Fruit fly (Drosophila melanogaster) whole organism, embryonic: ENCODE results near the gene sqh.

Source experiments
- Abd-B ChIP-seq: fragments of 200-800 bp; sonication (Bioruptor generic); optimal IDR thresholded peaks from 2 replicates; lab custom pipeline; 2018; ENCODE audit warnings: missing biosample characterization, mild to moderate bottlenecking, missing genetic modification characterization, moderate library complexity
- Blimp-1 ChIP-seq: fragments of 200-800 bp; sonication (Bioruptor generic); optimal IDR thresholded peaks from 3 replicates; lab custom pipeline; 2018; ENCODE audit warnings: missing biosample characterization, missing genetic modification characterization, mild to moderate bottlenecking, moderate library complexity, missing genetic modification reagents
- BtbVII ChIP-seq: fragments of 200-800 bp; sonication (Bioruptor generic); optimal IDR thresholded peaks from 3 replicates; lab custom pipeline; 2017; ENCODE audit warnings: missing biosample characterization, mild to moderate bottlenecking, missing genetic modification characterization
- CG10366 ChIP-seq: fragments of 200-800 bp; sonication (Bioruptor generic); IDR thresholded peaks from 2 replicates; pipeline ENCODE4 v1.3.6; 2022; ENCODE audit warnings: missing biosample characterization, missing genetic modification characterization
- CG10543 ChIP-seq: fragments of 200-800 bp; sonication (Bioruptor generic); optimal IDR thresholded peaks from 3 replicates; lab custom pipeline; 2017; ENCODE audit warnings: missing biosample characterization, mild to moderate bottlenecking, missing genetic modification characterization, moderate library complexity
- CG11456 ChIP-seq: fragments of 200-800 bp; sonication (Bioruptor generic); IDR thresholded peaks from 3 replicates; pipeline ENCODE4 v1.3.6; 2022; ENCODE audit warnings: missing biosample characterization, missing genetic modification characterization
- CG12104 ChIP-seq: fragments of 200-800 bp; sonication (Bioruptor generic); optimal IDR thresholded peaks from 3 replicates; lab custom pipeline; 2016; ENCODE audit warnings: missing biosample characterization, missing genetic modification characterization
- CG12219 ChIP-seq: fragments of 200-800 bp; sonication (Bioruptor generic); optimal IDR thresholded peaks from 3 replicates; lab custom pipeline; 2018; ENCODE audit warnings: missing biosample characterization, mild to moderate bottlenecking, missing genetic modification characterization
- CG12744 ChIP-seq: fragments of 200-800 bp; sonication (Bioruptor generic); optimal IDR thresholded peaks from 2 replicates; lab custom pipeline; 2016; ENCODE audit warnings: missing biosample characterization, missing genetic modification characterization
- CG12769 ChIP-seq: fragments of 200-800 bp; sonication (Bioruptor generic); optimal IDR thresholded peaks from 2 replicates; lab custom pipeline; 2019; ENCODE audit warnings: missing biosample characterization, mild to moderate bottlenecking, missing genetic modification characterization, moderate library complexity
- CG13296 ChIP-seq: fragments of 200-800 bp; sonication (Bioruptor generic); optimal IDR thresholded peaks from 3 replicates; lab custom pipeline; 2018; ENCODE audit warnings: missing biosample characterization, mild to moderate bottlenecking, missing genetic modification characterization
- CG15269 ChIP-seq: fragments of 200-800 bp; sonication (Bioruptor generic); optimal IDR thresholded peaks from 2 replicates; lab custom pipeline; 2018; ENCODE audit warnings: missing biosample characterization, mild to moderate bottlenecking, missing genetic modification characterization, moderate library complexity
- CG2889 ChIP-seq: fragments of 200-800 bp; sonication (Bioruptor generic); IDR thresholded peaks from 3 replicates; pipeline ENCODE4 v1.3.6; 2022; ENCODE audit warnings: missing biosample characterization, missing genetic modification characterization
- CG31365 ChIP-seq: fragments of 200-800 bp; sonication (Bioruptor generic); optimal IDR thresholded peaks from 2 replicates; lab custom pipeline; 2018; ENCODE audit warnings: missing biosample characterization, mild to moderate bottlenecking, missing genetic modification characterization
- CG3838 ChIP-seq: fragments of 200-800 bp; sonication (Bioruptor generic); optimal IDR thresholded peaks from 3 replicates; lab custom pipeline; 2016; ENCODE audit warnings: missing biosample characterization, missing genetic modification characterization
- CG43689 ChIP-seq: fragments of 200-800 bp; sonication (Bioruptor generic); IDR thresholded peaks from 2 replicates; pipeline ENCODE4 v1.3.6; 2022; ENCODE audit warnings: missing biosample characterization, missing genetic modification characterization
- CG4730 ChIP-seq: fragments of 200-800 bp; sonication (Bioruptor generic); IDR thresholded peaks from 2 replicates; pipeline ENCODE4 v1.3.6; 2022; ENCODE audit warnings: missing biosample characterization, missing genetic modification characterization
- CG4820 ChIP-seq: fragments of 200-800 bp; sonication (Bioruptor generic); optimal IDR thresholded peaks from 3 replicates; lab custom pipeline; 2016; ENCODE audit warnings: missing biosample characterization, missing genetic modification characterization
- CG7745 ChIP-seq: fragments of 200-800 bp; sonication (Bioruptor generic); optimal IDR thresholded peaks from 2 replicates; lab custom pipeline; 2018; ENCODE audit warnings: missing biosample characterization, mild to moderate bottlenecking, missing genetic modification characterization, moderate library complexity
- CG7928 ChIP-seq: fragments of 200-800 bp; sonication (Bioruptor generic); optimal IDR thresholded peaks from 2 replicates; lab custom pipeline; 2017; ENCODE audit warnings: missing biosample characterization, mild to moderate bottlenecking, missing genetic modification characterization
- CG8765 ChIP-seq: fragments of 200-800 bp; sonication (Bioruptor generic); IDR thresholded peaks from 2 replicates; pipeline ENCODE4 v1.3.6; 2022; ENCODE audit warnings: missing biosample characterization, missing genetic modification characterization
- Camta ChIP-seq: fragments of 200-800 bp; sonication (Bioruptor generic); optimal IDR thresholded peaks from 2 replicates; lab custom pipeline; 2016; ENCODE audit warnings: missing biosample characterization, missing genetic modification characterization
- CoRest ChIP-seq: fragments of 200-800 bp; sonication (Bioruptor generic); optimal IDR thresholded peaks from 3 replicates; lab custom pipeline; 2018; ENCODE audit warnings: missing biosample characterization, mild to moderate bottlenecking, missing genetic modification characterization, moderate library complexity
- Dip2 ChIP-seq: fragments of 200-800 bp; sonication (Bioruptor generic); IDR thresholded peaks from 2 replicates; pipeline ENCODE4 v1.3.6; 2022; ENCODE audit warnings: missing biosample characterization, missing genetic modification characterization
- E2f2 ChIP-seq: fragments of 200-800 bp; sonication (Bioruptor generic); IDR thresholded peaks from 2 replicates; pipeline ENCODE4 v1.3.6; 2022; ENCODE audit warnings: missing biosample characterization, missing genetic modification characterization
- Eip74EF ChIP-seq, 2 experiments: fragments of 200-800 bp in 1 of 2; fragments of >200 bp in 1 of 2; sonication (Bioruptor generic) in 1 of 2; optimal IDR thresholded peaks; 2 replicates each; lab custom pipeline; 2017 to 2019; ENCODE audit warnings: missing biosample characterization in 2 of 2, missing genetic modification characterization in 2 of 2, mild to moderate bottlenecking in 1 of 2, moderate library complexity in 1 of 2
- Fer2 ChIP-seq: fragments of 200-800 bp; sonication (Bioruptor generic); optimal IDR thresholded peaks from 2 replicates; lab custom pipeline; 2018; ENCODE audit warnings: missing biosample characterization, mild to moderate bottlenecking, missing genetic modification characterization, moderate library complexity
- Gsc ChIP-seq: fragments of 200-800 bp; sonication (Bioruptor generic); IDR thresholded peaks from 2 replicates; pipeline ENCODE4 v1.3.6; 2022; ENCODE audit warnings: missing biosample characterization, missing genetic modification characterization
- Lim3 ChIP-seq: fragments of 200-800 bp; sonication (Bioruptor generic); IDR thresholded peaks from 2 replicates; pipeline ENCODE4 v1.3.6; 2022; ENCODE audit warnings: missing biosample characterization, missing genetic modification characterization
- NFAT ChIP-seq: fragments of 200-800 bp; sonication (Bioruptor generic); IDR thresholded peaks from 2 replicates; pipeline ENCODE4 v1.3.6; 2022; ENCODE audit warnings: missing biosample characterization, missing genetic modification characterization
- Nf-YB ChIP-seq: fragments of 200-800 bp; sonication (Bioruptor generic); optimal IDR thresholded peaks from 3 replicates; lab custom pipeline; 2019; ENCODE audit warnings: missing biosample characterization, mild to moderate bottlenecking, missing genetic modification characterization, moderate library complexity
- Ravus ChIP-seq: fragments of 200-800 bp; sonication (Bioruptor generic); IDR thresholded peaks from 2 replicates; pipeline ENCODE4 v1.3.6; 2022; ENCODE audit warnings: missing biosample characterization, missing genetic modification characterization
- amos ChIP-seq: fragments of 200-800 bp; sonication (Bioruptor generic); IDR thresholded peaks from 2 replicates; pipeline ENCODE4 v1.3.6; 2022; ENCODE audit warnings: missing biosample characterization, missing genetic modification characterization; ENCODE audit not compliant: partially characterized antibody
- ap ChIP-seq: fragments of 200-800 bp; sonication (Bioruptor generic); IDR thresholded peaks from 2 replicates; pipeline ENCODE4 v1.3.6; 2022; ENCODE audit warnings: missing biosample characterization, missing genetic modification characterization
- bab2 ChIP-seq: fragments of 200-800 bp; sonication (Bioruptor generic); optimal IDR thresholded peaks from 2 replicates; lab custom pipeline; 2016; ENCODE audit warnings: missing biosample characterization, missing genetic modification characterization
- br ChIP-seq: fragments of >200 bp; optimal IDR thresholded peaks from 2 replicates; lab custom pipeline; 2017
- cato ChIP-seq: fragments of 200-800 bp; sonication (Bioruptor generic); optimal IDR thresholded peaks from 2 replicates; lab custom pipeline; 2016; ENCODE audit warnings: missing biosample characterization, missing genetic modification characterization, borderline replicate concordance
- chif ChIP-seq, 2 experiments: fragments of 200-800 bp; sonication (Bioruptor generic); optimal IDR thresholded peaks; 3 replicates each; lab custom pipeline; 2016; ENCODE audit warnings: missing biosample characterization in 2 of 2, missing genetic modification characterization in 2 of 2
- corto ChIP-seq: fragments of 200-800 bp; sonication (Bioruptor generic); optimal IDR thresholded peaks from 2 replicates; lab custom pipeline; 2016; ENCODE audit warnings: missing biosample characterization, mild to moderate bottlenecking, missing genetic modification characterization, moderate library complexity
- cwo ChIP-seq: fragments of 200-800 bp; sonication (Bioruptor generic); optimal IDR thresholded peaks from 3 replicates; lab custom pipeline; 2017; ENCODE audit warnings: missing biosample characterization, missing genetic modification characterization, mild to moderate bottlenecking, moderate library complexity, missing genetic modification reagents
- dmrt99B ChIP-seq: fragments of 200-800 bp; sonication (Bioruptor generic); optimal IDR thresholded peaks from 2 replicates; lab custom pipeline; 2018; ENCODE audit warnings: missing biosample characterization, mild to moderate bottlenecking, missing genetic modification characterization, moderate library complexity
- ewg ChIP-seq: fragments of 200-800 bp; sonication (Bioruptor generic); optimal IDR thresholded peaks from 3 replicates; lab custom pipeline; 2017; ENCODE audit warnings: mild to moderate bottlenecking, missing biosample characterization, missing genetic modification reagents, missing genetic modification characterization
- grn ChIP-seq: fragments of 200-800 bp; sonication (Bioruptor generic); optimal IDR thresholded peaks from 3 replicates; lab custom pipeline; 2017; ENCODE audit warnings: missing biosample characterization, missing genetic modification characterization
- jing ChIP-seq: fragments of 200-800 bp; sonication (Bioruptor generic); optimal IDR thresholded peaks from 2 replicates; lab custom pipeline; 2018; ENCODE audit warnings: missing biosample characterization, mild to moderate bottlenecking, missing genetic modification characterization
- lab ChIP-seq: fragments of 200-800 bp; sonication (Bioruptor generic); optimal IDR thresholded peaks from 3 replicates; lab custom pipeline; 2017; ENCODE audit warnings: missing biosample characterization, missing genetic modification characterization, mild to moderate bottlenecking, moderate library complexity, missing genetic modification reagents
- nau ChIP-seq: fragments of 200-800 bp; sonication (Bioruptor generic); optimal IDR thresholded peaks from 3 replicates; lab custom pipeline; 2017; ENCODE audit warnings: missing biosample characterization, mild to moderate bottlenecking, missing genetic modification characterization, missing genetic modification reagents
- otp ChIP-seq: fragments of 200-800 bp; sonication (Bioruptor generic); IDR thresholded peaks from 3 replicates; pipeline ENCODE4, ENCODE4 v1.3.6; 2022; ENCODE audit warnings: missing biosample characterization, missing genetic modification characterization
- so ChIP-seq: fragments of 200-800 bp; sonication (Bioruptor generic); IDR thresholded peaks from 3 replicates; pipeline ENCODE4 v1.3.6; 2022; ENCODE audit warnings: missing biosample characterization, missing genetic modification characterization
- tna ChIP-seq: fragments of 200-800 bp; sonication (Bioruptor generic); IDR thresholded peaks from 2 replicates; pipeline ENCODE4 v1.3.6; 2022; ENCODE audit warnings: missing biosample characterization, missing genetic modification characterization; ENCODE audit not compliant: partially characterized antibody
- zen2 ChIP-seq: fragments of 200-800 bp; sonication (Bioruptor generic); IDR thresholded peaks from 3 replicates; pipeline ENCODE4 v1.3.6; 2022; ENCODE audit warnings: missing biosample characterization, missing genetic modification characterization; ENCODE audit not compliant: partially characterized antibody
- zfh2 ChIP-seq: fragments of 200-800 bp; sonication (Bioruptor generic); optimal IDR thresholded peaks from 2 replicates; lab custom pipeline; 2016; ENCODE audit warnings: missing biosample characterization, missing genetic modification characterization

sqh gene

DNA sequence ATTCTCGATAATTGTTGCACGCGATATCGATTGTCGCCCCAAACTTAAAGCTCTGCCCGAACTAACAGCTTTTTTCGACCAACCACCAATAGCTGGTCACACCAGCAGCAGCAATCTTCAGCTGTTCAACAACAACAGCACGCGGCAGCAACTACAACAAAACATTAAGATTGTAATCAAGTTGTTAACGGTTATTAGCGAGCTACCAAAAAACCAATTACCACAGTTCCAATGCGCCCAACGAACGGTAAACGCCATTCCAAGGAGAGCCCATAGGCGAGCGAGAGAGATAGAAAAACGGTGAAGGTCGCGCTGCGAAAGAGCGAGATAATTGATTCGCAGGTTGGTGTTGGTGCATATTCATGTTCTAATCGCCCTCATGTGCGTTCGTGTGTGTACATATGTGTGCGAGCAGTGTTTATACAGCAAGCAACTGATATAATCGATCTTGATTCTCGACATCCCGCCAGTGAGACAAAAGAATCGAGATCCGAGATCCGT lies 5.0 kb downstream of the sqh start, which contains the start of gene Efr (continued):
- TF ChIP-seq CG11456 (GFP tag; lab: Robert Waterston, UW) (no peak), zfh2 (GFP tag; lab: Kevin White, UChicago) (no peak), CG2889 (GFP tag; lab: Robert Waterston, UW) (no peak), br (lab: Kevin White, UChicago) (no peak), Lim3 (no peak), CG12219 (GFP tag; lab: Kevin White, UChicago) (no peak), Nf-YB (GFP tag; lab: Kevin White, UChicago) (no peak), amos (GFP tag; lab: Robert Waterston, UW) (peak; percentile 27; the same call in 1 of the 2 replicates), Blimp-1 (GFP tag; lab: Kevin White, UChicago) (no peak), CG43689 (GFP tag; lab: Robert Waterston, UW) (no peak), bab2 (GFP tag; lab: Kevin White, UChicago) (no peak), jing (GFP tag; lab: Kevin White, UChicago) (no peak), CG8765 (GFP tag; lab: Robert Waterston, UW) (no peak), BtbVII (GFP tag; lab: Kevin White, UChicago) (peak; percentile 13), otp (GFP tag; lab: Robert Waterston, UW) (no peak), CG13296 (GFP tag; lab: Kevin White, UChicago) (peak; percentile 31), nau (GFP tag; lab: Kevin White, UChicago) (no peak), E2f2 (GFP tag; lab: Robert Waterston, UW) (peak; percentile 85), CG3838 (peak; percentile 61), ap (GFP tag; lab: Robert Waterston, UW) (no peak), CG12769 (tag; lab: Kevin White, UChicago) (no peak), CoRest (tag; lab: Kevin White, UChicago) (no peak), Fer2 (tag; lab: Kevin White, UChicago) (no peak), CG10366 (no peak), CG10543 (GFP tag; lab: Kevin White, UChicago) (peak; percentile 61), grn (GFP tag; lab: Kevin White, UChicago) (peak; percentile 97), ewg (GFP tag; lab: Kevin White, UChicago) (no peak), CG7745 (tag; lab: Kevin White, UChicago) (no peak), cwo (GFP tag; lab: Kevin White, UChicago) (peak; percentile 39), cato (GFP tag; lab: Kevin White, UChicago) (no peak), Ravus (no peak), tna (GFP tag; lab: Robert Waterston, UW) (no peak), CG7928 (no peak), CG12104 (GFP tag; lab: Kevin White, UChicago) (no peak), zen2 (GFP tag; lab: Robert Waterston, UW) (no peak), dmrt99B (tag; lab: Kevin White, UChicago) (no peak), CG4730 (GFP tag; lab: Robert Waterston, UW) (no peak), Camta (GFP tag; lab: Kevin White, UChicago) (no peak), NFAT (GFP tag; lab: Robert Waterston, UW) (no peak), corto (GFP tag; lab: Kevin White, UChicago) (no peak), Dip2 (GFP tag; lab: Robert Waterston, UW) (no peak), CG31365 (tag; lab: Kevin White, UChicago) (no peak), Abd-B (GFP tag; lab: Kevin White, UChicago) (no peak), Eip74EF (GFP tag; optimal IDR thresholded peaks at IDR 0.05; lab: Kevin White, UChicago) (no peak), chif (GFP tag; optimal IDR thresholded peaks at IDR 0.05; lab: Kevin White, UChicago) (no peak), Gsc (GFP tag; lab: Robert Waterston, UW) (no peak), CG15269 (no peak), lab (GFP tag; lab: Kevin White, UChicago) (peak; percentile 33), CG4820 (no peak), CG12744 (GFP tag; lab: Kevin White, UChicago) (no peak), so (GFP tag; lab: Robert Waterston, UW) (no peak)
